Worm (Caenorhabditis elegans): ENCODE results near the gene Y53G8AR.6.

- TF ChIP-seq pha-4 (tag; optimal IDR thresholded peaks at IDR 0.05) = no peak
- TF ChIP-seq snpc-4 (tag; optimal IDR thresholded peaks at IDR 0.05) = no peak
- no peak for TF ChIP-seq nhr-28 (tag; optimal IDR thresholded peaks at IDR 0.05)
- no peak for TF ChIP-seq lsy-2 (tag; optimal IDR thresholded peaks at IDR 0.05)
- TF ChIP-seq nhr-2 (tag; optimal IDR thresholded peaks at IDR 0.05) = no peak
- no peak for TF ChIP-seq nhr-12 (tag; optimal IDR thresholded peaks at IDR 0.05)
- no peak for TF ChIP-seq nhr-237 (tag; optimal IDR thresholded peaks at IDR 0.05)
- TF ChIP-seq nhr-76 (tag; optimal IDR thresholded peaks at IDR 0.05) = no peak
- no peak for TF ChIP-seq blmp-1 (tag; optimal IDR thresholded peaks at IDR 0.05)
- TF ChIP-seq elt-3 (tag; optimal IDR thresholded peaks at IDR 0.05) = no peak
- TF ChIP-seq flh-1 (GFP tag; optimal IDR thresholded peaks at IDR 0.05) = no peak
- no peak for TF ChIP-seq sem-2 (GFP tag; optimal IDR thresholded peaks at IDR 0.05)
- TF ChIP-seq elt-1 (tag; optimal IDR thresholded peaks at IDR 0.05; ENCODE audit: borderline replicate concordance, insufficient read depth) = no peak
- TF ChIP-seq ces-1 (GFP tag; optimal IDR thresholded peaks at IDR 0.05) = no peak
Measured at ce11 chrIII:3317887-3318286, 23.3 kb downstream of the Y53G8AR.6 start.

All from whole organism, mixed stage, embryonic.